Worm (Caenorhabditis elegans): ENCODE data around the gene mrpl-37.

Gene mrpl-37

ce11 chrII:13596505-13596977 lies 21.7 kb upstream of the mrpl-37 start, which contains the start of the genes fbxc-23 and csc-1 (continued):
- TF ChIP-seq nhr-76 (tag; optimal IDR thresholded peaks at IDR 0.05), result no peak
- peak; percentile 11 for TF ChIP-seq elt-2 (tag; optimal IDR thresholded peaks at IDR 0.05)
- TF ChIP-seq eor-1 (tag; optimal IDR thresholded peaks at IDR 0.05), result no peak

ce11 chrII:13595279-13595678 lies 20.4 kb upstream of the mrpl-37 start:
- TF ChIP-seq aly-2 (tag; optimal IDR thresholded peaks at IDR 0.05), result no peak
- TF ChIP-seq lin-15B (tag; optimal IDR thresholded peaks at IDR 0.05), result no peak
- TF ChIP-seq mdl-1 (tag; optimal IDR thresholded peaks at IDR 0.05), result no peak
- TF ChIP-seq elt-3 (tag; optimal IDR thresholded peaks at IDR 0.05), result no peak
- TF ChIP-seq ceh-16 (tag; optimal IDR thresholded peaks at IDR 0.05), result no peak
- no peak for TF ChIP-seq fos-1 (tag; optimal IDR thresholded peaks at IDR 0.05)
- no peak for TF ChIP-seq snpc-4 (tag; optimal IDR thresholded peaks at IDR 0.05)
- TF ChIP-seq daf-12 (tag; optimal IDR thresholded peaks at IDR 0.05), result no peak
- no peak for TF ChIP-seq nhr-77 (tag; optimal IDR thresholded peaks at IDR 0.05)
- TF ChIP-seq ztf-4 (tag; optimal IDR thresholded peaks at IDR 0.05), result no peak
- TF ChIP-seq pqm-1 (tag; optimal IDR thresholded peaks at IDR 0.05), result no peak

- TF ChIP-seq unc-62 (GFP tag; optimal IDR thresholded peaks at IDR 0.05) (no peak), nhr-67 (tag; optimal IDR thresholded peaks at IDR 0.05) (no peak), mml-1 (tag; optimal IDR thresholded peaks at IDR 0.05) (no peak), ZK546.5 (tag; optimal IDR thresholded peaks at IDR 0.05) (no peak), ceh-16 (tag; optimal IDR thresholded peaks at IDR 0.05) (no peak), lin-39 (tag; optimal IDR thresholded peaks at IDR 0.05) (no peak), nhr-23 (tag; optimal IDR thresholded peaks at IDR 0.05) (no peak), nhr-25 (tag; optimal IDR thresholded peaks at IDR 0.05) (no peak), pqm-1 (tag; optimal IDR thresholded peaks at IDR 0.05) (no peak), unc-39 (tag; optimal IDR thresholded peaks at IDR 0.05) (no peak), lin-15B (tag; optimal IDR thresholded peaks at IDR 0.05) (no peak), nhr-28 (tag; optimal IDR thresholded peaks at IDR 0.05) (no peak), nhr-43 (tag; optimal IDR thresholded peaks at IDR 0.05; ENCODE audit: poor library complexity, severe bottlenecking) (no peak)
Observed at ce11 chrII:13593659-13594221, 18.9 kb upstream of the mrpl-37 start, which contains the start of gene clec-146. clec-146 (minus strand) TSS chrII:13593774.

ce11 chrII:13590461-13590860 lies 15.6 kb upstream of the mrpl-37 start, which contains the start of gene clec-145:
clec-145 (minus strand) TSS chrII:13590561.
- TF ChIP-seq fkh-2 (tag; optimal IDR thresholded peaks at IDR 0.05) (no peak), aly-2 (tag; optimal IDR thresholded peaks at IDR 0.05) (no peak), ztf-11 (tag; optimal IDR thresholded peaks at IDR 0.05) (no peak), nhr-12 (tag; optimal IDR thresholded peaks at IDR 0.05) (no peak), nhr-43 (tag; optimal IDR thresholded peaks at IDR 0.05; ENCODE audit: poor library complexity, severe bottlenecking) (no peak), pha-4 (tag; optimal IDR thresholded peaks at IDR 0.05) (no peak), snpc-4 (tag; optimal IDR thresholded peaks at IDR 0.05) (no peak), egl-27 (tag; optimal IDR thresholded peaks at IDR 0.05) (no peak), elt-3 (tag; optimal IDR thresholded peaks at IDR 0.05) (no peak), ama-1 (optimal IDR thresholded peaks at IDR 0.05) (no peak)

ce11 chrII:13585655-13586170 lies 10.8 kb upstream of the mrpl-37 start, which contains the start of gene Y48E1B.8:
Y48E1B.8 (plus strand) TSS chrII:13585705.
- TF ChIP-seq nhr-23 (tag; optimal IDR thresholded peaks at IDR 0.05), result no peak
- no peak for TF ChIP-seq fkh-2 (tag; optimal IDR thresholded peaks at IDR 0.05)
- no peak for TF ChIP-seq lin-39 (tag; optimal IDR thresholded peaks at IDR 0.05)
- no peak for TF ChIP-seq nfya-1 (tag; optimal IDR thresholded peaks at IDR 0.05; ENCODE audit: insufficient read depth)
- no peak for TF ChIP-seq nhr-28 (tag; optimal IDR thresholded peaks at IDR 0.05)
- TF ChIP-seq ceh-9 (tag; optimal IDR thresholded peaks at IDR 0.05), result no peak

ce11 chrII:13574395-13574794 lies 473 bp downstream of the mrpl-37 start:
- TF ChIP-seq nhr-28 (tag; optimal IDR thresholded peaks at IDR 0.05), result no peak
- no peak for TF ChIP-seq skn-1 (tag; optimal IDR thresholded peaks at IDR 0.05)
- no peak for TF ChIP-seq lin-39 (tag; optimal IDR thresholded peaks at IDR 0.05)
- no peak for TF ChIP-seq nhr-25 (tag; optimal IDR thresholded peaks at IDR 0.05)
- no peak for TF ChIP-seq R02D3.7 (tag; optimal IDR thresholded peaks at IDR 0.05)
- no peak for TF ChIP-seq nhr-11 (tag; optimal IDR thresholded peaks at IDR 0.05)
- TF ChIP-seq eor-1 (tag; optimal IDR thresholded peaks at IDR 0.05), result no peak
- TF ChIP-seq nhr-12 (tag; optimal IDR thresholded peaks at IDR 0.05), result no peak
- TF ChIP-seq nhr-76 (tag; optimal IDR thresholded peaks at IDR 0.05), result no peak

All from whole organism, L3 larva.